Fruit fly (Drosophila melanogaster) whole organism, embryonic: ENCODE measurements around the gene CG13067.

Experiments
- Abd-B ChIP-seq: fragments of 200-800 bp; sonication (Bioruptor generic); optimal IDR thresholded peaks from 2 replicates; lab custom pipeline; 2018; ENCODE audit warnings: missing biosample characterization, mild to moderate bottlenecking, missing genetic modification characterization, moderate library complexity
- Ada2b ChIP-seq: fragments of 200-800 bp; sonication (Bioruptor generic); IDR thresholded peaks from 2 replicates; pipeline ENCODE4 v1.3.6; 2022; ENCODE audit warnings: missing biosample characterization, missing genetic modification characterization
- Antp ChIP-seq: fragments of 200-800 bp; sonication (Bioruptor generic); optimal IDR thresholded peaks from 3 replicates; lab custom pipeline; 2016; ENCODE audit warnings: missing biosample characterization, missing genetic modification characterization
- B-H1 ChIP-seq: fragments of 200-800 bp; sonication (Bioruptor generic); IDR thresholded peaks from 3 replicates; pipeline ENCODE4 v1.3.6; 2022; ENCODE audit warnings: missing biosample characterization, missing genetic modification characterization
- Blimp-1 ChIP-seq: fragments of 200-800 bp; sonication (Bioruptor generic); optimal IDR thresholded peaks from 3 replicates; lab custom pipeline; 2018; ENCODE audit warnings: missing biosample characterization, missing genetic modification characterization, mild to moderate bottlenecking, moderate library complexity, missing genetic modification reagents
- CG10654 ChIP-seq: fragments of 200-800 bp; sonication (Bioruptor generic); optimal IDR thresholded peaks from 2 replicates; lab custom pipeline; 2016; ENCODE audit warnings: missing biosample characterization, missing genetic modification characterization
- CG11695 ChIP-seq: fragments of 200-800 bp; sonication (Bioruptor generic); IDR thresholded peaks from 3 replicates; pipeline ENCODE4 v1.3.6; 2022; ENCODE audit warnings: missing biosample characterization, missing genetic modification characterization
- CG12155 ChIP-seq: fragments of 200-800 bp; sonication (Bioruptor generic); optimal IDR thresholded peaks from 3 replicates; lab custom pipeline; 2016; ENCODE audit warnings: missing biosample characterization, missing genetic modification characterization
- CG1233 ChIP-seq: fragments of 200-800 bp; sonication (Bioruptor generic); optimal IDR thresholded peaks from 4 replicates; lab custom pipeline; 2018; ENCODE audit warnings: missing biosample characterization, mild to moderate bottlenecking, missing genetic modification characterization
- CG12769 ChIP-seq: fragments of 200-800 bp; sonication (Bioruptor generic); optimal IDR thresholded peaks from 2 replicates; lab custom pipeline; 2019; ENCODE audit warnings: missing biosample characterization, mild to moderate bottlenecking, missing genetic modification characterization, moderate library complexity
- CG13296 ChIP-seq: fragments of 200-800 bp; sonication (Bioruptor generic); optimal IDR thresholded peaks from 3 replicates; lab custom pipeline; 2018; ENCODE audit warnings: missing biosample characterization, mild to moderate bottlenecking, missing genetic modification characterization
- CG17186 ChIP-seq: fragments of 200-800 bp; sonication (Bioruptor generic); optimal IDR thresholded peaks from 3 replicates; lab custom pipeline; 2017; ENCODE audit warnings: missing biosample characterization, missing genetic modification reagents, missing genetic modification characterization
- CG17385 ChIP-seq: fragments of 200-800 bp; sonication (Bioruptor generic); optimal IDR thresholded peaks from 3 replicates; lab custom pipeline; 2018; ENCODE audit warnings: missing biosample characterization, mild to moderate bottlenecking, missing genetic modification characterization
- CG32772 ChIP-seq: fragments of 200-800 bp; sonication (Bioruptor generic); IDR thresholded peaks from 2 replicates; pipeline ENCODE4 v1.3.6; 2022; ENCODE audit warnings: missing biosample characterization, missing genetic modification characterization
- CG4730 ChIP-seq: fragments of 200-800 bp; sonication (Bioruptor generic); IDR thresholded peaks from 2 replicates; pipeline ENCODE4 v1.3.6; 2022; ENCODE audit warnings: missing biosample characterization, missing genetic modification characterization
- CG6175 ChIP-seq: fragments of 200-800 bp; sonication (Bioruptor generic); IDR thresholded peaks from 3 replicates; pipeline ENCODE4 v1.3.6; 2022; ENCODE audit warnings: missing biosample characterization, missing genetic modification characterization
- CG7357 ChIP-seq: fragments of 200-800 bp; sonication (Bioruptor generic); IDR thresholded peaks from 3 replicates; pipeline ENCODE4 v1.3.6; 2022; ENCODE audit warnings: missing biosample characterization, missing genetic modification characterization
- CG7839 ChIP-seq: fragments of 200-800 bp; sonication (Bioruptor generic); optimal IDR thresholded peaks from 3 replicates; lab custom pipeline; 2018; ENCODE audit warnings: missing biosample characterization, mild to moderate bottlenecking, missing genetic modification characterization, moderate library complexity
- CG8478 ChIP-seq: fragments of >200 bp; optimal IDR thresholded peaks from 2 replicates; lab custom pipeline; 2018
- Chrac-16 ChIP-seq: fragments of 200-800 bp; sonication (Bioruptor generic); optimal IDR thresholded peaks from 3 replicates; lab custom pipeline; 2016; ENCODE audit warnings: missing biosample characterization, missing genetic modification characterization
- D19B ChIP-seq: fragments of 200-800 bp; sonication (Bioruptor generic); optimal IDR thresholded peaks from 2 replicates; lab custom pipeline; 2017; ENCODE audit warnings: missing biosample characterization, mild to moderate bottlenecking, missing genetic modification characterization
- E2f2 ChIP-seq: fragments of 200-800 bp; sonication (Bioruptor generic); IDR thresholded peaks from 2 replicates; pipeline ENCODE4 v1.3.6; 2022; ENCODE audit warnings: missing biosample characterization, missing genetic modification characterization
- Ets65A ChIP-seq: fragments of 200-800 bp; sonication (Bioruptor generic); peaks from one replicate; lab custom pipeline; 2016; ENCODE audit warnings: missing biosample characterization, missing genetic modification characterization
- H15 ChIP-seq: fragments of 200-800 bp; sonication (Bioruptor generic); IDR thresholded peaks from 3 replicates; pipeline ENCODE4 v1.3.6; 2022; ENCODE audit warnings: missing biosample characterization, missing genetic modification characterization
- Hr51 ChIP-seq, 2 experiments: fragments of 200-800 bp; sonication (Bioruptor generic); optimal IDR thresholded peaks; 2 replicates in 1 of 2; 3 replicates in 1 of 2; lab custom pipeline; 2016 to 2018; ENCODE audit warnings: missing biosample characterization in 2 of 2, missing genetic modification characterization in 2 of 2, mild to moderate bottlenecking in 1 of 2, moderate library complexity in 1 of 2
- Med ChIP-seq: fragments of 200-800 bp; sonication (Bioruptor generic); peaks from one replicate; lab custom pipeline; 2016; ENCODE audit warnings: missing biosample characterization, missing genetic modification characterization, mild to moderate bottlenecking, inconsistent platforms, moderate library complexity
- Ptx1 ChIP-seq: fragments of 200-800 bp; sonication (Bioruptor generic); IDR thresholded peaks from 2 replicates; pipeline ENCODE4 v1.3.6; 2022; ENCODE audit warnings: missing biosample characterization, missing genetic modification characterization
- Rfx ChIP-seq: fragments of 200-800 bp; sonication (Bioruptor generic); IDR thresholded peaks from 2 replicates; pipeline ENCODE4 v1.3.6; 2022; ENCODE audit warnings: missing biosample characterization, missing genetic modification characterization
- Sox100B ChIP-seq: fragments of 200-800 bp; sonication (Bioruptor generic); optimal IDR thresholded peaks from 3 replicates; lab custom pipeline; 2018; ENCODE audit warnings: missing biosample characterization, mild to moderate bottlenecking, missing genetic modification characterization
- Trl ChIP-seq, 3 experiments: fragments of >200 bp in 2 of 3; fragments of 200-800 bp in 1 of 3; sonication (Bioruptor generic) in 1 of 3; optimal IDR thresholded peaks; 2 replicates in 1 of 3; 3 replicates in 2 of 3; lab custom pipeline; 2016 to 2017; ENCODE audit warnings: missing biosample characterization in 1 of 3, missing genetic modification characterization in 1 of 3
- chinmo ChIP-seq: fragments of 200-800 bp; sonication (Bioruptor generic); IDR thresholded peaks from 4 replicates; pipeline ENCODE4 v1.3.6; 2022; ENCODE audit warnings: missing biosample characterization, missing genetic modification characterization; ENCODE audit not compliant: partially characterized antibody
- crp ChIP-seq, 2 experiments: fragments of 200-800 bp; sonication (Bioruptor generic); optimal IDR thresholded peaks; 2 replicates in 1 of 2; 3 replicates in 1 of 2; lab custom pipeline; 2017; ENCODE audit warnings: missing biosample characterization in 2 of 2, missing genetic modification characterization in 2 of 2, mild to moderate bottlenecking in 1 of 2, moderate library complexity in 1 of 2
- dmrt99B ChIP-seq: fragments of 200-800 bp; sonication (Bioruptor generic); optimal IDR thresholded peaks from 2 replicates; lab custom pipeline; 2018; ENCODE audit warnings: missing biosample characterization, mild to moderate bottlenecking, missing genetic modification characterization, moderate library complexity
- ewg ChIP-seq: fragments of 200-800 bp; sonication (Bioruptor generic); optimal IDR thresholded peaks from 3 replicates; lab custom pipeline; 2017; ENCODE audit warnings: mild to moderate bottlenecking, missing biosample characterization, missing genetic modification reagents, missing genetic modification characterization
- fd3F ChIP-seq: fragments of 200-800 bp; sonication (Bioruptor generic); optimal IDR thresholded peaks from 2 replicates; lab custom pipeline; 2018; ENCODE audit warnings: missing biosample characterization, mild to moderate bottlenecking, missing genetic modification characterization, moderate library complexity
- gem ChIP-seq: fragments of 200-800 bp; sonication (Bioruptor generic); optimal IDR thresholded peaks from 2 replicates; lab custom pipeline; 2019; ENCODE audit warnings: missing biosample characterization, mild to moderate bottlenecking, missing genetic modification characterization, moderate library complexity
- ham ChIP-seq: fragments of 200-800 bp; sonication (Bioruptor generic); IDR thresholded peaks from 2 replicates; pipeline ENCODE4 v1.3.6; 2022; ENCODE audit warnings: missing biosample characterization, missing genetic modification characterization
- hkb ChIP-seq, 2 experiments: fragments of 200-800 bp in 1 of 2; fragments of >200 bp in 1 of 2; sonication (Bioruptor generic) in 1 of 2; IDR thresholded peaks in 1 of 2; optimal IDR thresholded peaks in 1 of 2; 2 replicates each; pipeline versions ENCODE4 v1.3.6 to Lab custom; 2017 to 2022; ENCODE audit warnings: missing biosample characterization in 1 of 2, missing genetic modification characterization in 1 of 2
- pan ChIP-seq, 4 experiments: fragments of >200 bp in 3 of 4; fragments of 200-800 bp in 1 of 4; sonication (Bioruptor generic) in 1 of 4; optimal IDR thresholded peaks in 3 of 4; IDR thresholded peaks in 1 of 4; 2 replicates each; pipeline versions ENCODE4 v1.3.6 to Lab custom; 2017 to 2022; ENCODE audit warnings: missing biosample characterization in 2 of 4, missing genetic modification characterization in 2 of 4, mixed read lengths in 1 of 4
- phol ChIP-seq: fragments of 200-800 bp; sonication (Bioruptor generic); optimal IDR thresholded peaks from 3 replicates; lab custom pipeline; 2018; ENCODE audit warnings: missing biosample characterization, mild to moderate bottlenecking, missing genetic modification characterization, moderate library complexity
- sisA ChIP-seq: fragments of 200-800 bp; sonication (Bioruptor generic); IDR thresholded peaks from 2 replicates; pipeline ENCODE4 v1.3.6; 2022; ENCODE audit warnings: missing biosample characterization, missing genetic modification characterization
- so ChIP-seq: fragments of 200-800 bp; sonication (Bioruptor generic); IDR thresholded peaks from 3 replicates; pipeline ENCODE4 v1.3.6; 2022; ENCODE audit warnings: missing biosample characterization, missing genetic modification characterization
- stc ChIP-seq: fragments of 200-800 bp; sonication (Bioruptor generic); IDR thresholded peaks from 2 replicates; pipeline ENCODE4 v1.3.6; 2022; ENCODE audit warnings: missing biosample characterization, missing genetic modification characterization
- tio ChIP-seq: fragments of 200-800 bp; sonication (Bioruptor generic); optimal IDR thresholded peaks from 2 replicates; lab custom pipeline; 2017; ENCODE audit warnings: missing biosample characterization, missing genetic modification characterization, inconsistent platforms
- ttk ChIP-seq: fragments of 200-800 bp; sonication (Bioruptor generic); IDR thresholded peaks from 2 replicates; pipeline ENCODE4 v2.1.2; 2022; ENCODE audit warnings: missing biosample characterization, missing genetic modification characterization
- yki ChIP-seq: fragments of >200 bp; optimal IDR thresholded peaks from 3 replicates; lab custom pipeline; 2018

The CG13067 gene

DNA sequence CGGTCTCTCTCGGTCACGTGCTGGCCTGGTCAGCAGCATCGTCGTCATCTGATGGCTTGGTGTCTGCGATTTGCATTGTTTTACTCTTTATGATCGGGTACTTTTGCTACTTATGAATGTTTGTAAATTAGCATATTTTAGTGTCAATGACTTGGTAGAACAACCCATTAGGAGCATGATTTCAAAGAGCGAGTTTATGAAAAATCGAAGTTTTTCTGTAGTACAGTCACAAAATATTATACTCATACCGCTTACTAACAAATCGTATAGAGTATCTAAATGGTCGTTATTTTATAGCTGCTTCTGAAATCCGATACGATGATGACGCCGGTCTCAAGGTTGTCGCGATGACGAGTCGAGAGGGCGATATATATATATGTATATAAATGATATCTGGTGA is 15.2 kb downstream of the CG13067 start (continued):
- TF ChIP-seq CG6175 (GFP tag; lab: Robert Waterston, UW) (no peak), phol (peak; percentile 28), pan (optimal IDR thresholded peaks at IDR 0.05; lab: Kevin White, UChicago) (no peak), pan (GFP tag; optimal IDR thresholded peaks at IDR 0.05 in 1 of 2, IDR thresholded peaks at IDR 0.05 in 1 of 2) (peak in 1 of 2 experiments; percentile 56), CG17385 (GFP tag; lab: Kevin White, UChicago) (peak; percentile 18), Ada2b (peak; percentile 20; the same call in 1 of the 2 replicates), ham (GFP tag; lab: Robert Waterston, UW) (no peak), Med (GFP tag; lab: Kevin White, UChicago) (peak; percentile 79), Antp (GFP tag; lab: Kevin White, UChicago) (no peak), Abd-B (GFP tag; lab: Kevin White, UChicago) (no peak), Ets65A (GFP tag; lab: Kevin White, UChicago) (peak; percentile 29), Blimp-1 (GFP tag; lab: Kevin White, UChicago) (peak; percentile 23), Ptx1 (GFP tag; lab: Robert Waterston, UW) (peak; percentile 60; the same call in 1 of the 2 replicates), crp (GFP tag; optimal IDR thresholded peaks at IDR 0.05; lab: Kevin White, UChicago) (no peak)

DNA sequence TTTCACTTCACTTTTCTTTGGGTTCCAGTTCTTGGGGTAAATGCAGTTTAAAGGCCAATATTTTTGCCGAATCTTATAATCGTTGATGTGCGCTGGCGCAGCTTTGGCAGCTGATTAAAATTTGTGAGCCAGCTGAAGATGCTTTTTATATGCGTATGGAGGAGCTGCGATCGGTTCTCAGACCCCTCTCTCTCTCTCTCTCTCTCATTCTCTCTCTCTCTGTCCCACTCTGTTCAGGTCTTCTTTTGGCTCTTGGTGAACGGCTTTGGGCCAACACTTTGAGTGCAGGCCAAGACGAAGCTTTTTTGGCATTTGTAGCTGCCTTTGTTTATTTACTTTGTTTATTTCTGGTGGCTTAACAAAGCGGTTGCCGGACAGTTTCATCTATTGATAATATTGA is 17.2 kb downstream of the CG13067 start, which contains the start of gene CG13046:
TSS of gene CG13046 (minus strand) at position 101 of the 400 bp plus-strand sequence.
- TF ChIP-seq chinmo (GFP tag; lab: Robert Waterston, UW) (0 out of 4 replicates have a peak, but pooled peaks have one; percentile 18), CG12769 (no peak), ttk (no peak), Trl (optimal IDR thresholded peaks at IDR 0.05; lab: Kevin White, UChicago) (peak; percentile 8 to 42), Trl (GFP tag; optimal IDR thresholded peaks at IDR 0.05; lab: Kevin White, UChicago) (no peak), CG11695 (GFP tag; lab: Robert Waterston, UW) (no peak), CG1233 (GFP tag; lab: Kevin White, UChicago) (no peak), CG13296 (GFP tag; lab: Kevin White, UChicago) (no peak), CG8478 (lab: Kevin White, UChicago) (no peak), D19B (GFP tag; lab: Kevin White, UChicago) (no peak), so (no peak), yki (no peak)

DNA sequence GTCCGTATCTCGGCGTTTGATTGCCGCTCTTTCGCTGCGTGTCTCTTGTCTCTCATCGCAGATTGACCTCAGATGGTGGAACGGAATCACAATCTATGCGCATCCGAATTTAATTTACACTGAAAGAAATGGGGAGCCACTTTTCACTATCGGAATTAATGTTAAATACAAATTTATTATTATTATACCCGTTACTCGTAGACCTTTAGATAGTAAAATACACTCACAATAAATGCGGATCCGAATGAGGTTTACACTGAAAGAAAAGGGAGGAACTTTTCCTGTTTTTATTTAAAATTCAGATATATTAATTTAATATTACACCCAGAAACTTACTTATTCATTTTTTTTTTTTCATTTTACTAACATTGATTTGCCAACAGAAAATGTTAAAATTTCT is 18.0 kb downstream of the CG13067 start:
- no peak for TF ChIP-seq hkb (optimal IDR thresholded peaks at IDR 0.05; lab: Kevin White, UChicago)
- peak; percentile 66 for TF ChIP-seq hkb (GFP tag; IDR thresholded peaks at IDR 0.05; lab: Robert Waterston, UW)
- TF ChIP-seq CG32772: 0 out of 2 replicates have a peak, but pooled peaks have one; percentile 25
- TF ChIP-seq ewg (GFP tag; lab: Kevin White, UChicago): no peak
- TF ChIP-seq tio: peak; percentile 5
- TF ChIP-seq so: peak; percentile 58; the same call in 2 of the 3 replicates
- TF ChIP-seq fd3F (GFP tag; lab: Kevin White, UChicago): peak; percentile 36
- peak; percentile 15; the same call in 1 of the 2 replicates for TF ChIP-seq sisA (GFP tag; lab: Robert Waterston, UW)
- peak; percentile 65 for TF ChIP-seq gem (tag; lab: Kevin White, UChicago)
- peak; percentile 43 for TF ChIP-seq dmrt99B (tag; lab: Kevin White, UChicago)
- TF ChIP-seq E2f2 (GFP tag; lab: Robert Waterston, UW): peak; percentile 22; the same call in 1 of the 2 replicates
- 0 out of 3 replicates have a peak, but pooled peaks have one; percentile 21 for TF ChIP-seq CG7357 (GFP tag; lab: Robert Waterston, UW)
- peak; percentile 38; the same call in 1 of the 2 replicates for TF ChIP-seq Rfx (GFP tag; lab: Robert Waterston, UW)
- TF ChIP-seq Chrac-16 (GFP tag; lab: Kevin White, UChicago): peak; percentile 9
- peak; percentile 3 for TF ChIP-seq CG12155
- 0 out of 3 replicates have a peak, but pooled peaks have one; percentile 16 for TF ChIP-seq B-H1 (GFP tag; lab: Robert Waterston, UW)
- no peak for TF ChIP-seq CG17186 (GFP tag; lab: Kevin White, UChicago)
- TF ChIP-seq Sox100B (GFP tag; lab: Kevin White, UChicago): no peak
- peak in 1 of 2 experiments; percentile 69 for TF ChIP-seq Hr51 (GFP tag; optimal IDR thresholded peaks at IDR 0.05; lab: Kevin White, UChicago)
- TF ChIP-seq CG13296 (GFP tag; lab: Kevin White, UChicago): peak; percentile 39
- TF ChIP-seq CG4730 (GFP tag; lab: Robert Waterston, UW): peak; percentile 50; the same call in 1 of the 2 replicates
- peak; percentile 53; the same call in 1 of the 3 replicates for TF ChIP-seq H15 (GFP tag; lab: Robert Waterston, UW)
- TF ChIP-seq CG7839 (tag; lab: Kevin White, UChicago): peak; percentile 39
- 0 out of 2 replicates have a peak, but pooled peaks have one; percentile 26 for TF ChIP-seq stc
- peak; percentile 2 for TF ChIP-seq CG10654 (GFP tag; lab: Kevin White, UChicago)
